Fruit fly (Drosophila melanogaster) whole organism, larva: Measurements from ENCODE around the gene Pgant7.

ENCODE experiments used
- noc ChIP-seq: fragments of 200-800 bp; sonication (Bioruptor generic); optimal IDR thresholded peaks from 3 replicates; lab custom pipeline; 2019; ENCODE audit warnings: missing biosample characterization, mild to moderate bottlenecking, missing genetic modification characterization, moderate library complexity

Gene Pgant7

dm6 chrX:18499679-18500187, at the start of gene Pgant7, which contains the start of gene Xrcc2:
Gene Pgant7, minus strand, starts transcription at chrX:18499986.
Gene Xrcc2, plus strand, starts transcription at chrX:18500127.
- TF ChIP-seq noc (tag; lab: Kevin White, UChicago) = no peak

dm6 chrX:18547707-18548106, 47.9 kb upstream of the Pgant7 start:
- no peak for TF ChIP-seq noc (tag; lab: Kevin White, UChicago)

dm6 chrX:18546785-18547184, 47.0 kb upstream of the Pgant7 start:
- peak; percentile 91 for TF ChIP-seq noc (tag; lab: Kevin White, UChicago)

- no peak for TF ChIP-seq noc (tag; lab: Kevin White, UChicago)
Observed at dm6 chrX:18545157-18545556, 45.4 kb upstream of the Pgant7 start.

- no peak for TF ChIP-seq noc (tag; lab: Kevin White, UChicago)
Observed at dm6 chrX:18544732-18545131, 44.9 kb upstream of the Pgant7 start.

dm6 chrX:18543328-18543727, 43.5 kb upstream of the Pgant7 start:
- no peak for TF ChIP-seq noc (tag; lab: Kevin White, UChicago)

- TF ChIP-seq noc (tag; lab: Kevin White, UChicago) = no peak
Observed at dm6 chrX:18541915-18542314, 42.1 kb upstream of the Pgant7 start.

- TF ChIP-seq noc (tag; lab: Kevin White, UChicago) = no peak
Observed at dm6 chrX:18540268-18540667, 40.5 kb upstream of the Pgant7 start.

- no peak for TF ChIP-seq noc (tag; lab: Kevin White, UChicago)
Observed at dm6 chrX:18538204-18538864, 38.5 kb upstream of the Pgant7 start.

dm6 chrX:18537066-18537759, 37.4 kb upstream of the Pgant7 start:
- no peak for TF ChIP-seq noc (tag; lab: Kevin White, UChicago)

dm6 chrX:18534393-18534792, 34.6 kb upstream of the Pgant7 start:
- no peak for TF ChIP-seq noc (tag; lab: Kevin White, UChicago)

- no peak for TF ChIP-seq noc (tag; lab: Kevin White, UChicago)
Observed at dm6 chrX:18533308-18533707, 33.5 kb upstream of the Pgant7 start.

- TF ChIP-seq noc (tag; lab: Kevin White, UChicago) = no peak
Observed at dm6 chrX:18528166-18528733, 28.5 kb upstream of the Pgant7 start, which contains the start of the genes CG15042 and CG15047. Gene CG15042, minus strand, starts transcription at chrX:18528266. Gene CG15047, plus strand, starts transcription at chrX:18528683.

- TF ChIP-seq noc (tag; lab: Kevin White, UChicago) = no peak
Observed at dm6 chrX:18524594-18525266, 24.9 kb upstream of the Pgant7 start.

dm6 chrX:18523146-18523812, 23.5 kb upstream of the Pgant7 start:
- no peak for TF ChIP-seq noc (tag; lab: Kevin White, UChicago)
